Fruit fly (Drosophila melanogaster) whole organism, embryonic: ENCODE data around the gene sif.
A peak's percentile ranks its signal among the peaks of the same experiment; 100 is the strongest.

Experiments
- Antp ChIP-seq: fragments of 200-800 bp; sonication (Bioruptor generic); optimal IDR thresholded peaks from 3 replicates; lab custom pipeline; 2016; ENCODE audit warnings: missing biosample characterization, missing genetic modification characterization
- Asciz ChIP-seq: fragments of 200-800 bp; sonication (Bioruptor generic); optimal IDR thresholded peaks from 2 replicates; lab custom pipeline; 2017; ENCODE audit warnings: missing biosample characterization, mild to moderate bottlenecking, missing genetic modification characterization, missing genetic modification reagents
- BEAF-32 ChIP-seq: fragments of 200-800 bp; sonication (Bioruptor generic); optimal IDR thresholded peaks from 3 replicates; lab custom pipeline; 2017; ENCODE audit warnings: missing biosample characterization, missing genetic modification characterization, mild to moderate bottlenecking, moderate library complexity, missing genetic modification reagents
- CG10209 ChIP-seq: fragments of 200-800 bp; sonication (Bioruptor generic); optimal IDR thresholded peaks from 3 replicates; lab custom pipeline; 2017; ENCODE audit warnings: missing biosample characterization, mild to moderate bottlenecking, missing genetic modification characterization, missing genetic modification reagents
- CG10321 ChIP-seq: fragments of 200-800 bp; sonication (Bioruptor generic); IDR thresholded peaks from 2 replicates; pipeline ENCODE4 v1.3.6; 2022; ENCODE audit warnings: missing biosample characterization, missing genetic modification characterization
- CG10543 ChIP-seq: fragments of 200-800 bp; sonication (Bioruptor generic); optimal IDR thresholded peaks from 3 replicates; lab custom pipeline; 2017; ENCODE audit warnings: missing biosample characterization, mild to moderate bottlenecking, missing genetic modification characterization, moderate library complexity
- CG11723 ChIP-seq: fragments of 200-800 bp; sonication (Bioruptor generic); optimal IDR thresholded peaks from 2 replicates; lab custom pipeline; 2017; ENCODE audit warnings: missing biosample characterization, mild to moderate bottlenecking, missing genetic modification characterization
- CG12942 ChIP-seq: fragments of 200-800 bp; sonication (Bioruptor generic); optimal IDR thresholded peaks from 3 replicates; lab custom pipeline; 2016; ENCODE audit warnings: missing biosample characterization, missing genetic modification characterization
- CG15073 ChIP-seq: fragments of 200-800 bp; sonication (Bioruptor generic); optimal IDR thresholded peaks from 2 replicates; lab custom pipeline; 2016; ENCODE audit warnings: missing biosample characterization, missing genetic modification characterization
- CG15269 ChIP-seq: fragments of 200-800 bp; sonication (Bioruptor generic); optimal IDR thresholded peaks from 2 replicates; lab custom pipeline; 2018; ENCODE audit warnings: missing biosample characterization, mild to moderate bottlenecking, missing genetic modification characterization, moderate library complexity
- CG15696 ChIP-seq: fragments of 200-800 bp; sonication (Bioruptor generic); optimal IDR thresholded peaks from 2 replicates; lab custom pipeline; 2019; ENCODE audit warnings: missing biosample characterization, mild to moderate bottlenecking, missing genetic modification characterization, moderate library complexity
- CG17186 ChIP-seq: fragments of 200-800 bp; sonication (Bioruptor generic); optimal IDR thresholded peaks from 3 replicates; lab custom pipeline; 2017; ENCODE audit warnings: missing biosample characterization, missing genetic modification reagents, missing genetic modification characterization
- CG1832 ChIP-seq: fragments of 200-800 bp; sonication (Bioruptor generic); optimal IDR thresholded peaks from 2 replicates; lab custom pipeline; 2017; ENCODE audit warnings: missing biosample characterization, mild to moderate bottlenecking, missing genetic modification characterization, inconsistent platforms
- CG30431 ChIP-seq: fragments of 200-800 bp; sonication (Bioruptor generic); optimal IDR thresholded peaks from 2 replicates; lab custom pipeline; 2017; ENCODE audit warnings: missing biosample characterization, missing genetic modification characterization
- CG33213 ChIP-seq: fragments of 200-800 bp; sonication (Bioruptor generic); optimal IDR thresholded peaks from 3 replicates; lab custom pipeline; 2016; ENCODE audit warnings: missing biosample characterization, missing genetic modification characterization
- CG4617 ChIP-seq: fragments of 200-800 bp; sonication (Bioruptor generic); optimal IDR thresholded peaks from 3 replicates; lab custom pipeline; 2016; ENCODE audit warnings: missing biosample characterization, missing genetic modification characterization, borderline replicate concordance
- CG6175 ChIP-seq: fragments of 200-800 bp; sonication (Bioruptor generic); IDR thresholded peaks from 3 replicates; pipeline ENCODE4 v1.3.6; 2022; ENCODE audit warnings: missing biosample characterization, missing genetic modification characterization
- CG7963 ChIP-seq: fragments of 200-800 bp; sonication (Bioruptor generic); IDR thresholded peaks from 3 replicates; pipeline ENCODE4 v1.3.6; 2022; ENCODE audit warnings: missing biosample characterization, missing genetic modification characterization; ENCODE audit not compliant: partially characterized antibody
- CG8478 ChIP-seq: fragments of >200 bp; optimal IDR thresholded peaks from 2 replicates; lab custom pipeline; 2018
- CG9437 ChIP-seq: fragments of 200-800 bp; sonication (Bioruptor generic); optimal IDR thresholded peaks from 2 replicates; lab custom pipeline; 2018; ENCODE audit warnings: missing biosample characterization, mild to moderate bottlenecking, missing genetic modification characterization
- CG9609 ChIP-seq: fragments of 200-800 bp; sonication (Bioruptor generic); optimal IDR thresholded peaks from 3 replicates; lab custom pipeline; 2016; ENCODE audit warnings: missing biosample characterization, missing genetic modification characterization
- CG9727 ChIP-seq: fragments of 200-800 bp; sonication (Bioruptor generic); optimal IDR thresholded peaks from 3 replicates; lab custom pipeline; 2017; ENCODE audit warnings: missing biosample characterization, mild to moderate bottlenecking, missing genetic modification characterization
- CTCF ChIP-seq: fragments of 200-800 bp; sonication (Bioruptor generic); optimal IDR thresholded peaks from 2 replicates; lab custom pipeline; 2017; ENCODE audit warnings: missing biosample characterization, mild to moderate bottlenecking, missing genetic modification characterization, moderate library complexity
- D19A ChIP-seq: fragments of 200-800 bp; optimal IDR thresholded peaks from 3 replicates; lab custom pipeline; 2019; ENCODE audit warnings: missing biosample characterization, mild to moderate bottlenecking, missing genetic modification characterization, moderate library complexity
- Dad ChIP-seq: fragments of 200-800 bp; sonication (Bioruptor generic); optimal IDR thresholded peaks from 3 replicates; lab custom pipeline; 2016; ENCODE audit warnings: missing biosample characterization, missing genetic modification characterization
- Dip2 ChIP-seq: fragments of 200-800 bp; sonication (Bioruptor generic); IDR thresholded peaks from 2 replicates; pipeline ENCODE4 v1.3.6; 2022; ENCODE audit warnings: missing biosample characterization, missing genetic modification characterization
- E2f1 ChIP-seq: fragments of 200-800 bp; sonication (Bioruptor generic); IDR thresholded peaks from 2 replicates; pipeline ENCODE4 v1.3.6; 2022; ENCODE audit warnings: missing biosample characterization, missing genetic modification characterization
- Ets97D ChIP-seq: fragments of 200-800 bp; sonication (Bioruptor generic); optimal IDR thresholded peaks from 3 replicates; lab custom pipeline; 2016; ENCODE audit warnings: missing biosample characterization, missing genetic modification characterization
- Fer3 ChIP-seq: fragments of 200-800 bp; sonication (Bioruptor generic); optimal IDR thresholded peaks from 2 replicates; lab custom pipeline; 2018; ENCODE audit warnings: missing biosample characterization, mild to moderate bottlenecking, missing genetic modification characterization, moderate library complexity
- GATAe ChIP-seq: fragments of 200-800 bp; sonication (Bioruptor generic); conservative IDR thresholded peaks from 2 replicates; pipeline ENCODE4 v1.3.6; 2022; ENCODE audit warnings: missing biosample characterization, missing genetic modification characterization
- Oli ChIP-seq: fragments of 200-800 bp; sonication (Bioruptor generic); optimal IDR thresholded peaks from 2 replicates; lab custom pipeline; 2018; ENCODE audit warnings: missing biosample characterization, mild to moderate bottlenecking, missing genetic modification characterization, moderate library complexity
- Optix ChIP-seq: fragments of 200-800 bp; sonication (Bioruptor generic); IDR thresholded peaks from 3 replicates; pipeline ENCODE4 v1.3.6; 2022; ENCODE audit warnings: missing biosample characterization, missing genetic modification characterization
- Ssrp ChIP-seq: fragments of 200-800 bp; sonication (Bioruptor generic); optimal IDR thresholded peaks from 2 replicates; lab custom pipeline; 2018; ENCODE audit warnings: missing biosample characterization, mild to moderate bottlenecking, missing genetic modification characterization, moderate library complexity
- Stat92E ChIP-seq, 3 experiments: fragments of >200 bp in 2 of 3; fragments of 200-800 bp in 1 of 3; sonication (Bioruptor generic) in 1 of 3; optimal IDR thresholded peaks; 2 replicates each; lab custom pipeline; 2017 to 2019; ENCODE audit warnings: missing biosample characterization in 3 of 3, missing genetic modification characterization in 3 of 3, mild to moderate bottlenecking in 1 of 3, moderate library complexity in 1 of 3
- Taf1 ChIP-seq: fragments of 200-800 bp; sonication (Bioruptor generic); IDR thresholded peaks from 2 replicates; pipeline ENCODE4 v1.3.6; 2022; ENCODE audit warnings: missing biosample characterization, missing genetic modification characterization
- Xrp1 ChIP-seq: fragments of 200-800 bp; sonication (Bioruptor generic); IDR thresholded peaks from 2 replicates; pipeline ENCODE4 v1.3.6; 2022; ENCODE audit warnings: missing biosample characterization, missing genetic modification characterization
- ac ChIP-seq: fragments of 200-800 bp; sonication (Bioruptor generic); optimal IDR thresholded peaks from 3 replicates; lab custom pipeline; 2017; ENCODE audit warnings: missing biosample characterization, mild to moderate bottlenecking, missing genetic modification characterization
- caup ChIP-seq: fragments of 200-800 bp; sonication (Bioruptor generic); optimal IDR thresholded peaks from 3 replicates; lab custom pipeline; 2017; ENCODE audit warnings: missing biosample characterization, mild to moderate bottlenecking, missing genetic modification characterization, moderate library complexity; ENCODE audit not compliant: severe bottlenecking
- cg ChIP-seq: fragments of 200-800 bp; sonication (Bioruptor generic); optimal IDR thresholded peaks from 3 replicates; lab custom pipeline; 2019; ENCODE audit warnings: missing biosample characterization, mild to moderate bottlenecking, missing genetic modification characterization, moderate library complexity
- chif ChIP-seq, 2 experiments: fragments of 200-800 bp; sonication (Bioruptor generic); optimal IDR thresholded peaks; 3 replicates each; lab custom pipeline; 2016; ENCODE audit warnings: missing biosample characterization in 2 of 2, missing genetic modification characterization in 2 of 2
- chn ChIP-seq: fragments of 200-800 bp; sonication (Bioruptor generic); optimal IDR thresholded peaks from 2 replicates; lab custom pipeline; 2016; ENCODE audit warnings: missing biosample characterization, missing genetic modification characterization
- da ChIP-seq: fragments of 200-800 bp; sonication (Bioruptor generic); optimal IDR thresholded peaks from 2 replicates; lab custom pipeline; 2016; ENCODE audit warnings: missing biosample characterization, missing genetic modification characterization
- ewg ChIP-seq: fragments of 200-800 bp; sonication (Bioruptor generic); optimal IDR thresholded peaks from 3 replicates; lab custom pipeline; 2017; ENCODE audit warnings: mild to moderate bottlenecking, missing biosample characterization, missing genetic modification reagents, missing genetic modification characterization
- fd96Cb ChIP-seq: fragments of 200-800 bp; sonication (Bioruptor generic); optimal IDR thresholded peaks from 2 replicates; lab custom pipeline; 2018; ENCODE audit warnings: missing biosample characterization, mild to moderate bottlenecking, missing genetic modification characterization, moderate library complexity
- pfk ChIP-seq: fragments of 200-800 bp; sonication (Bioruptor generic); optimal IDR thresholded peaks from 2 replicates; lab custom pipeline; 2018; ENCODE audit warnings: missing biosample characterization, mild to moderate bottlenecking, missing genetic modification characterization, moderate library complexity
- pnt ChIP-seq: fragments of 200-800 bp; sonication (Bioruptor generic); optimal IDR thresholded peaks from 3 replicates; lab custom pipeline; 2016; ENCODE audit warnings: missing biosample characterization, missing genetic modification characterization
- salm ChIP-seq: fragments of 200-800 bp; sonication (Bioruptor generic); optimal IDR thresholded peaks from 2 replicates; lab custom pipeline; 2018; ENCODE audit warnings: missing biosample characterization, mild to moderate bottlenecking, missing genetic modification characterization
- slou ChIP-seq: fragments of 200-800 bp; sonication (Bioruptor generic); optimal IDR thresholded peaks from 3 replicates; lab custom pipeline; 2016; ENCODE audit warnings: missing biosample characterization, missing genetic modification characterization
- sob ChIP-seq: fragments of 200-800 bp; sonication (Bioruptor generic); IDR thresholded peaks from 2 replicates; pipeline ENCODE4 v1.3.6; 2022; ENCODE audit warnings: missing biosample characterization, missing genetic modification characterization
- tin ChIP-seq: fragments of 200-800 bp; sonication (Bioruptor generic); optimal IDR thresholded peaks from 3 replicates; lab custom pipeline; 2016; ENCODE audit warnings: missing biosample characterization, missing genetic modification characterization

The sif gene

dm6 chr3L:5770817-5771425 is 113.2 kb downstream of the sif start (continued):
- TF ChIP-seq Oli (tag; lab: Kevin White, UChicago) (peak; percentile 87), salm (tag; lab: Kevin White, UChicago) (peak; percentile 72), Dad (GFP tag; lab: Kevin White, UChicago) (peak; percentile 76), fd96Cb (tag; lab: Kevin White, UChicago) (peak; percentile 81), Stat92E (GFP tag; optimal IDR thresholded peaks at IDR 0.05; lab: Kevin White, UChicago) (peak in 1 of 3 experiments; percentile 19), cg (no peak), CG11723 (GFP tag; lab: Kevin White, UChicago) (no peak), slou (peak; percentile 87), CG8478 (peak; percentile 97), Antp (GFP tag; lab: Kevin White, UChicago) (peak; percentile 89), CG17186 (GFP tag; lab: Kevin White, UChicago) (peak; percentile 61), CG1832 (GFP tag; lab: Kevin White, UChicago) (peak; percentile 98), sob (GFP tag; lab: Robert Waterston, UW) (peak; percentile 71), pfk (GFP tag; lab: Kevin White, UChicago) (peak; percentile 28), CG6175 (GFP tag; lab: Robert Waterston, UW) (no peak; the same call in 2 of the 3 replicates), CG12942 (GFP tag; lab: Kevin White, UChicago) (peak; percentile 59), E2f1 (GFP tag; lab: Robert Waterston, UW) (peak; percentile 80), pnt (GFP tag; lab: Kevin White, UChicago) (peak; percentile 80), D19A (tag; lab: Kevin White, UChicago) (no peak), Xrp1 (GFP tag; lab: Robert Waterston, UW) (peak; percentile 82), chif (GFP tag; optimal IDR thresholded peaks at IDR 0.05; lab: Kevin White, UChicago) (peak; percentile 72 to 81), CG7963 (no peak), ac (peak; percentile 55), CG15696 (tag; lab: Kevin White, UChicago) (peak; percentile 84), caup (GFP tag; lab: Kevin White, UChicago) (peak; percentile 88), CG30431 (peak; percentile 58), CG10321 (GFP tag; lab: Robert Waterston, UW) (peak; percentile 100), CG4617 (GFP tag; lab: Kevin White, UChicago) (peak; percentile 52), CG15073 (GFP tag; lab: Kevin White, UChicago) (peak; percentile 35), Ssrp (peak; percentile 82), CG15269 (tag; lab: Kevin White, UChicago) (peak; percentile 89), CG33213 (GFP tag; lab: Kevin White, UChicago) (peak; percentile 65), CG10543 (GFP tag; lab: Kevin White, UChicago) (peak; percentile 94), CG10209 (peak; percentile 86), CG9727 (peak; percentile 86), Dip2 (GFP tag; lab: Robert Waterston, UW) (no peak), CG9437 (GFP tag; lab: Kevin White, UChicago) (peak; percentile 80), Asciz (GFP tag; lab: Kevin White, UChicago) (no peak), Optix (no peak), CTCF (peak; percentile 26), BEAF-32 (GFP tag; lab: Kevin White, UChicago) (peak; percentile 20), Fer3 (tag; lab: Kevin White, UChicago) (peak; percentile 85), da (GFP tag; lab: Kevin White, UChicago) (peak; percentile 78), Ets97D (GFP tag; lab: Kevin White, UChicago) (peak; percentile 74), Taf1 (GFP tag; lab: Robert Waterston, UW) (peak; percentile 41; the same call in 1 of the 2 replicates), chn (GFP tag; lab: Kevin White, UChicago) (peak; percentile 81), GATAe (GFP tag; lab: Robert Waterston, UW) (peak; percentile 96), ewg (GFP tag; lab: Kevin White, UChicago) (peak; percentile 65), CG9609 (GFP tag; lab: Kevin White, UChicago) (peak; percentile 79), tin (GFP tag; lab: Kevin White, UChicago) (peak; percentile 75)
